Fruit fly (Drosophila melanogaster): ENCODE data around the gene CG31140.

CG31140 gene

dm6 chr3R:24025715-24026467 is 62.9 kb downstream of the CG31140 start (continued):
- TF ChIP-seq ATbp (GFP tag; optimal IDR thresholded peaks at IDR 0.05) (peak; percentile 7), Jarid2 (GFP tag; optimal IDR thresholded peaks at IDR 0.05) (no peak), crp (GFP tag; optimal IDR thresholded peaks at IDR 0.05) (no peak), Lpt (GFP tag; optimal IDR thresholded peaks at IDR 0.05) (no peak), chif (GFP tag; optimal IDR thresholded peaks at IDR 0.05) (peak in 1 of 2 experiments; percentile 51), ap (GFP tag; IDR thresholded peaks at IDR 0.05) (peak; percentile 25; the same call in 1 of the 2 replicates), Hsf (GFP tag; optimal IDR thresholded peaks at IDR 0.05) (peak; percentile 13), sqz (GFP tag; optimal IDR thresholded peaks at IDR 0.05) (no peak), Hr3 (GFP tag; optimal IDR thresholded peaks at IDR 0.05) (peak; percentile 3), CG13775 (GFP tag; optimal IDR thresholded peaks at IDR 0.05) (no peak), ci (GFP tag; IDR thresholded peaks at IDR 0.05) (0 out of 3 replicates have a peak, but pooled peaks have one; percentile 56), Hmx (GFP tag; optimal IDR thresholded peaks at IDR 0.05) (no peak), CG7839 (tag; optimal IDR thresholded peaks at IDR 0.05) (peak; percentile 69), CG4854 (GFP tag; optimal IDR thresholded peaks at IDR 0.05) (no peak), Asciz (GFP tag; optimal IDR thresholded peaks at IDR 0.05) (no peak), CG12659 (GFP tag; optimal IDR thresholded peaks at IDR 0.05) (peak; percentile 13), esg (GFP tag; conservative IDR thresholded peaks at IDR 0.05) (peak; percentile 38; the same call in 1 of the 2 replicates), CG10209 (GFP tag; optimal IDR thresholded peaks at IDR 0.05) (peak; percentile 36), sna (GFP tag; IDR thresholded peaks at IDR 0.05; ENCODE audit: partially characterized antibody) (no peak), Abd-B (GFP tag; optimal IDR thresholded peaks at IDR 0.05) (no peak), CG1233 (GFP tag; optimal IDR thresholded peaks at IDR 0.05) (peak; percentile 4), CG14441 (GFP tag; IDR thresholded peaks at IDR 0.05) (peak; percentile 32; the same call in 1 of the 2 replicates), sima (GFP tag; optimal IDR thresholded peaks at IDR 0.05) (no peak), CG3847 (GFP tag; IDR thresholded peaks at IDR 0.05) (no peak), CG12391 (tag; optimal IDR thresholded peaks at IDR 0.05) (peak; percentile 58), CG9876 (GFP tag; optimal IDR thresholded peaks at IDR 0.05) (no peak), Ptx1 (GFP tag; IDR thresholded peaks at IDR 0.05) (peak; percentile 46), CG15514 (GFP tag; optimal IDR thresholded peaks at IDR 0.05) (no peak), da (GFP tag; optimal IDR thresholded peaks at IDR 0.05) (no peak), hbn (GFP tag; IDR thresholded peaks at IDR 0.05; ENCODE audit: partially characterized antibody) (no peak), CG2712 (tag; optimal IDR thresholded peaks at IDR 0.05) (peak; percentile 65), tx (GFP tag; optimal IDR thresholded peaks at IDR 0.05) (peak; percentile 6), tin (GFP tag; optimal IDR thresholded peaks at IDR 0.05) (no peak), usp (GFP tag; optimal IDR thresholded peaks at IDR 0.05) (no peak), Tbp (GFP tag; optimal IDR thresholded peaks at IDR 0.05) (no peak), grau (tag; optimal IDR thresholded peaks at IDR 0.05) (peak; percentile 54), ranshi (GFP tag; IDR thresholded peaks at IDR 0.05) (no peak), CG17361 (GFP tag; IDR thresholded peaks at IDR 0.05) (peak; percentile 49; the same call in 2 of the 3 replicates), CG10462 (GFP tag; optimal IDR thresholded peaks at IDR 0.05) (no peak), CG18476 (GFP tag; optimal IDR thresholded peaks at IDR 0.05) (no peak), MBD-R2 (GFP tag; IDR thresholded peaks at IDR 0.05) (no peak), CG10366 (GFP tag; IDR thresholded peaks at IDR 0.05) (peak; percentile 19; the same call in 1 of the 2 replicates), MTF-1 (GFP tag; optimal IDR thresholded peaks at IDR 0.05; ENCODE audit: borderline replicate concordance) (no peak), CG31224 (GFP tag; IDR thresholded peaks at IDR 0.05) (no peak), CG16779 (GFP tag; IDR thresholded peaks at IDR 0.05) (no peak), Mad (GFP tag; optimal IDR thresholded peaks at IDR 0.05) (no peak), CG8388 (GFP tag; optimal IDR thresholded peaks at IDR 0.05) (no peak), Chrac-16 (GFP tag; optimal IDR thresholded peaks at IDR 0.05) (peak; percentile 18), gcm (GFP tag; optimal IDR thresholded peaks at IDR 0.05) (no peak)

All from whole organism, embryonic.